Fruit fly (Drosophila melanogaster): ENCODE data around the gene Der-1.
A peak's percentile ranks its signal among the peaks of the same experiment; 100 is the strongest.

The Der-1 gene

dm6 chr2L:1981726-1982367 is 8.1 kb downstream of the Der-1 start, which contains the start of gene CG7289 (continued):
- TF ChIP-seq da (GFP tag; optimal IDR thresholded peaks at IDR 0.05) (no peak), CG12299 (tag; optimal IDR thresholded peaks at IDR 0.05) (no peak), HHEX (GFP tag; optimal IDR thresholded peaks at IDR 0.05) (no peak), CG18619 (GFP tag; optimal IDR thresholded peaks at IDR 0.05) (no peak), CG6175 (GFP tag; IDR thresholded peaks at IDR 0.05) (no peak), CG16815 (GFP tag; optimal IDR thresholded peaks at IDR 0.05) (no peak), Rfx (GFP tag; IDR thresholded peaks at IDR 0.05) (no peak), gem (tag; optimal IDR thresholded peaks at IDR 0.05) (no peak), Dek (tag; optimal IDR thresholded peaks at IDR 0.05) (no peak), pb (GFP tag; optimal IDR thresholded peaks at IDR 0.05) (no peak), stc (GFP tag; IDR thresholded peaks at IDR 0.05) (no peak), E2f1 (GFP tag; IDR thresholded peaks at IDR 0.05) (no peak), slou (GFP tag; optimal IDR thresholded peaks at IDR 0.05) (no peak), dmrt99B (tag; optimal IDR thresholded peaks at IDR 0.05) (no peak), Side (GFP tag; optimal IDR thresholded peaks at IDR 0.05) (no peak), CG33557 (GFP tag; optimal IDR thresholded peaks at IDR 0.05) (no peak), CG11093 (GFP tag; IDR thresholded peaks at IDR 0.05) (no peak), CoRest (tag; optimal IDR thresholded peaks at IDR 0.05) (peak; percentile 15), CG6689 (GFP tag; IDR thresholded peaks at IDR 0.05) (no peak), inv (GFP tag; IDR thresholded peaks at IDR 0.05; ENCODE audit: partially characterized antibody) (peak; percentile 19; the same call in 1 of the 2 replicates), usp (GFP tag; optimal IDR thresholded peaks at IDR 0.05) (no peak), Rx (GFP tag; IDR thresholded peaks at IDR 0.05) (no peak), ATbp (GFP tag; optimal IDR thresholded peaks at IDR 0.05) (no peak), HmgD (GFP tag; optimal IDR thresholded peaks at IDR 0.05) (no peak), tx (GFP tag; optimal IDR thresholded peaks at IDR 0.05) (no peak), Opbp (GFP tag; IDR thresholded peaks at IDR 0.05; ENCODE audit: partially characterized antibody) (peak; percentile 71; the same call in 2 of the 3 replicates), mirr (GFP tag; optimal IDR thresholded peaks at IDR 0.05) (no peak), PHDP (tag; optimal IDR thresholded peaks at IDR 0.05) (no peak), Tbp (GFP tag; optimal IDR thresholded peaks at IDR 0.05) (no peak), pum (GFP tag; optimal IDR thresholded peaks at IDR 0.05) (no peak), z (GFP tag; IDR thresholded peaks at IDR 0.05) (no peak), Ada2b (GFP tag; IDR thresholded peaks at IDR 0.05) (no peak), seq (GFP tag; IDR thresholded peaks at IDR 0.05) (no peak), Nf-YA (GFP tag; IDR thresholded peaks at IDR 0.05) (no peak), CG13123 (GFP tag; optimal IDR thresholded peaks at IDR 0.05) (no peak), CG9797 (GFP tag; optimal IDR thresholded peaks at IDR 0.05) (no peak), sd (tag; optimal IDR thresholded peaks at IDR 0.05) (no peak), sens (GFP tag) (peak; percentile 80), NK7.1 (GFP tag; optimal IDR thresholded peaks at IDR 0.05) (no peak), pnt (GFP tag; optimal IDR thresholded peaks at IDR 0.05) (no peak), gce (GFP tag; IDR thresholded peaks at IDR 0.05) (no peak), CG15601 (tag; optimal IDR thresholded peaks at IDR 0.05) (no peak), CG14441 (GFP tag; IDR thresholded peaks at IDR 0.05) (peak; percentile 30; the same call in 1 of the 2 replicates), ham (GFP tag; IDR thresholded peaks at IDR 0.05) (no peak), CG6254 (GFP tag; optimal IDR thresholded peaks at IDR 0.05) (no peak), gfzf (GFP tag; optimal IDR thresholded peaks at IDR 0.05) (peak; percentile 12), CG18262 (tag; optimal IDR thresholded peaks at IDR 0.05) (no peak), zfh2 (GFP tag; optimal IDR thresholded peaks at IDR 0.05) (no peak), CG10462 (GFP tag; optimal IDR thresholded peaks at IDR 0.05) (no peak), CG7745 (tag; optimal IDR thresholded peaks at IDR 0.05) (no peak), CG10959 (GFP tag; IDR thresholded peaks at IDR 0.05) (no peak), CG9932 (GFP tag; IDR thresholded peaks at IDR 0.05) (peak; percentile 48; the same call in 1 of the 2 replicates)

Data from whole organism, embryonic.